Worm (Caenorhabditis elegans) whole organism, L4 larva: Measurements from ENCODE around the gene orai-1.

ENCODE experiments used
- F49E8.2 ChIP-seq: sonication (generic microtip); optimal IDR thresholded peaks from 2 replicates; lab custom pipeline; 2016; ENCODE audit warnings: missing compliant biosample characterization, mild to moderate bottlenecking, missing genetic modification characterization, borderline replicate concordance
- Y48G9A.11 ChIP-seq: fragments of 200-800 bp; sonication (Bioruptor generic); IDR thresholded peaks from 2 replicates; pipeline ENCODE4 v1.3.6; 2022; ENCODE audit warnings: missing genetic modification reagents, missing genetic modification characterization, missing compliant biosample characterization
- aha-1 ChIP-seq: fragments of 150-350 bp; peaks from one replicate; lab custom pipeline; 2014; ENCODE audit warnings: missing biosample characterization, missing genetic modification characterization
- attf-4 ChIP-seq: sonication (generic microtip); optimal IDR thresholded peaks from 3 replicates; lab custom pipeline; 2017; ENCODE audit warnings: missing biosample characterization, missing genetic modification characterization
- ceh-82 ChIP-seq: sonication (generic microtip); optimal IDR thresholded peaks from 2 replicates; lab custom pipeline; 2017; ENCODE audit warnings: missing biosample characterization, missing genetic modification characterization
- cey-2 ChIP-seq: sonication (generic microtip); optimal IDR thresholded peaks from 3 replicates; lab custom pipeline; 2017; ENCODE audit warnings: missing genetic modification characterization, mild to moderate bottlenecking, missing compliant biosample characterization, antibody characterized with exemption, borderline replicate concordance; ENCODE audit not compliant: insufficient read depth
- daf-16 ChIP-seq, 3 experiments: sonication (generic microtip); optimal IDR thresholded peaks; 2 replicates each; lab custom pipeline; 2016 to 2017; ENCODE audit warnings: missing genetic modification characterization in 3 of 3, missing genetic modification reagents in 3 of 3, mild to moderate bottlenecking in 2 of 3, missing compliant biosample characterization in 2 of 3, missing biosample characterization in 1 of 3, moderate library complexity in 1 of 3
- daf-8 ChIP-seq: fragments of 200-800 bp; sonication (Bioruptor generic); IDR thresholded peaks from 2 replicates; pipeline ENCODE4 v1.3.6; 2022; ENCODE audit warnings: missing genetic modification characterization, missing compliant biosample characterization
- fos-1 ChIP-seq: fragments of 150-350 bp; optimal IDR thresholded peaks from 2 replicates; lab custom pipeline; 2014; ENCODE audit warnings: missing biosample characterization, missing genetic modification characterization
- hif-1 ChIP-seq, 2 experiments: sonication (generic microtip); optimal IDR thresholded peaks; 2 replicates each; lab custom pipeline; 2016 to 2017; ENCODE audit warnings: missing compliant biosample characterization in 2 of 2, missing genetic modification characterization in 2 of 2, missing genetic modification reagents in 2 of 2, missing genotype in 2 of 2, mild to moderate bottlenecking in 1 of 2
- hlh-11 ChIP-seq: fragments of 200-800 bp; sonication (Bioruptor generic); optimal IDR thresholded peaks from 2 replicates; lab custom pipeline; 2018; ENCODE audit warnings: mild to moderate bottlenecking, missing genetic modification characterization, missing compliant biosample characterization
- hmg-1.1 ChIP-seq: fragments of 200-800 bp; sonication (Bioruptor generic); IDR thresholded peaks from 2 replicates; pipeline ENCODE4 v1.3.6; 2022; ENCODE audit warnings: missing genetic modification reagents, missing genetic modification characterization, missing compliant biosample characterization
- lin-29 ChIP-seq: fragments of 200-800 bp; sonication (Bioruptor generic); IDR thresholded peaks from 2 replicates; pipeline ENCODE4 v1.3.6; 2022; ENCODE audit warnings: missing genetic modification reagents, missing genetic modification characterization, missing compliant biosample characterization
- lin-38 ChIP-seq: fragments of 200-800 bp; sonication (Bioruptor generic); IDR thresholded peaks from 2 replicates; pipeline ENCODE4 v1.3.6; 2022; ENCODE audit warnings: missing genetic modification reagents, missing genetic modification characterization, missing compliant biosample characterization
- lir-3 ChIP-seq: sonication (generic microtip); optimal IDR thresholded peaks from 2 replicates; lab custom pipeline; 2016; ENCODE audit warnings: mild to moderate bottlenecking, missing genetic modification characterization, missing compliant biosample characterization
- mdl-1 ChIP-seq, 2 experiments: fragments of 150-350 bp in 1 of 2; sonication (generic microtip) in 1 of 2; optimal IDR thresholded peaks; 2 replicates each; lab custom pipeline; 2014 to 2017; ENCODE audit warnings: missing biosample characterization in 2 of 2, missing genetic modification characterization in 2 of 2
- mdt-29 ChIP-seq: fragments of 200-800 bp; sonication (Bioruptor generic); IDR thresholded peaks from 2 replicates; pipeline ENCODE4 v1.3.6; 2022; ENCODE audit warnings: missing genetic modification reagents, missing genetic modification characterization, missing compliant biosample characterization
- mes-2 ChIP-seq: sonication (generic microtip); optimal IDR thresholded peaks from 2 replicates; lab custom pipeline; 2016; ENCODE audit warnings: missing genotype, mild to moderate bottlenecking, missing genetic modification characterization, missing compliant biosample characterization; ENCODE audit not compliant: poor library complexity, severe bottlenecking
- nhr-237 ChIP-seq: sonication (generic microtip); optimal IDR thresholded peaks from 2 replicates; lab custom pipeline; 2017; ENCODE audit warnings: missing biosample characterization, missing genetic modification characterization
- nhr-28 ChIP-seq: fragments of 150-350 bp; optimal IDR thresholded peaks from 2 replicates; lab custom pipeline; 2014; ENCODE audit warnings: missing biosample characterization, missing genetic modification characterization
- nhr-48 ChIP-seq: sonication (generic microtip); optimal IDR thresholded peaks from 2 replicates; lab custom pipeline; 2016; ENCODE audit warnings: mild to moderate bottlenecking, missing genetic modification characterization, missing compliant biosample characterization
- nhr-77 ChIP-seq: fragments of 150-350 bp; optimal IDR thresholded peaks from 2 replicates; lab custom pipeline; 2014; ENCODE audit warnings: missing biosample characterization, missing genetic modification characterization
- pha-4 ChIP-seq, 2 experiments: fragments of 150-350 bp in 1 of 2; fragments of 200-800 bp in 1 of 2; sonication (Bioruptor generic) in 1 of 2; IDR thresholded peaks in 1 of 2; optimal IDR thresholded peaks in 1 of 2; 2 replicates each; pipeline versions ENCODE4 v1.3.6 to Lab custom; 2014 to 2022; ENCODE audit warnings: missing genetic modification characterization in 2 of 2, missing genetic modification reagents in 2 of 2, missing biosample characterization in 1 of 2, missing compliant biosample characterization in 1 of 2
- rbr-2 ChIP-seq: sonication (generic microtip); optimal IDR thresholded peaks from 2 replicates; lab custom pipeline; 2016; ENCODE audit warnings: missing genotype, missing genetic modification characterization, missing compliant biosample characterization
- saeg-2 ChIP-seq: fragments of 200-800 bp; sonication (Bioruptor generic); IDR thresholded peaks from 2 replicates; pipeline ENCODE4 v1.3.6; 2022; ENCODE audit warnings: missing genetic modification reagents, missing genetic modification characterization, missing compliant biosample characterization
- set-16 ChIP-seq: fragments of 200-800 bp; sonication (Bioruptor generic); IDR thresholded peaks from 2 replicates; pipeline ENCODE4 v1.3.6; 2022; ENCODE audit warnings: missing genetic modification reagents, missing genetic modification characterization, missing compliant biosample characterization
- snpc-1.2 ChIP-seq: fragments of 200-800 bp; sonication (Bioruptor generic); IDR thresholded peaks from 2 replicates; pipeline ENCODE4 v1.3.6; 2022; ENCODE audit warnings: missing genetic modification reagents, missing genetic modification characterization, missing compliant biosample characterization
- snpc-4 ChIP-seq: fragments of 150-350 bp; optimal IDR thresholded peaks from 2 replicates; lab custom pipeline; 2014; ENCODE audit warnings: missing biosample characterization, missing genetic modification characterization
- unc-62 ChIP-seq, 3 experiments: fragments of 150-350 bp in 1 of 3; sonication (generic microtip); optimal IDR thresholded peaks in 2 of 3; peaks in 1 of 3; 1 replicate in 1 of 3; 2 replicates in 2 of 3; lab custom pipeline; 2014 to 2017; ENCODE audit warnings: missing biosample characterization in 3 of 3, missing genetic modification characterization in 3 of 3, missing genetic modification reagents in 3 of 3, missing genotype in 1 of 3
- vab-7 ChIP-seq: fragments of 200-800 bp; sonication (Bioruptor generic); IDR thresholded peaks from 2 replicates; pipeline ENCODE4 v1.3.6; 2022; ENCODE audit warnings: missing genetic modification reagents, missing genetic modification characterization, missing compliant biosample characterization

The orai-1 gene

DNA sequence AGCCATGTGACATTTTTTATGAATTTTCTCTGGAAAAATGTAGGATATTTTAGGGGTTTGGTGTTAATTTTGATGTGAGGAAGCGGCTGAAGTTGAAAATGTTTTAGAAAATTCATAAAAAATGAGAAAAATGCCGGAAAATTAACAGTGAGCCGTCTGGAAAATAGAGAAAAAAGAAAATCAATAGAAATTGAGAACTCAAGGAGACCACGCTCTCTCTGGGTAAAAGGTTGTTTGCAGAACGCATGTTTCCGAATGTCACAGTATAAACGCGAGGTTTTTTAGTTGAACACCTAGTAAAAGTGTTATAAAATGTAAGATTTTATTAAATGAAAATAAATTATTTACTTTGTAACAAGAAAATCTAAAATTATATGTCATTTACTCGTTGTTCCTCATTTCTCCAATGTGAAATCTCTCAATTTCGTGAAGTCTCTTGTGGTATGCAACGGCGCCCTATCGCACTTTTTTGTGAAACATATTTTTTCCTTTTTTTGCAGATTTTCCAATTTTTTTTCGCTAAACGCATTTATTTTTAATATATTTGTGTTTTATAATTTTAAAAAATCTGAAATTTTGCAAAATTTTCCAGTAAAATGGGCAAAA, 6.3 kb upstream of the orai-1 start, which contains the start of the genes tag-266 and tag-267 (continued):
- no peak for TF ChIP-seq daf-8 (GFP tag; lab: Robert Waterston, UW)
- peak; percentile 87 for TF ChIP-seq mes-2 (tag; lab: Kevin White, UChicago)
- peak; percentile 38; the same call in 1 of the 2 replicates for TF ChIP-seq pha-4 (GFP tag; IDR thresholded peaks at IDR 0.05; lab: Robert Waterston, UW)
- no peak for TF ChIP-seq pha-4 (tag; optimal IDR thresholded peaks at IDR 0.05; lab: Kevin White, UChicago)
- TF ChIP-seq cey-2 (tag; lab: Kevin White, UChicago): no peak
- peak; percentile 62; the same call in 1 of the 2 replicates for TF ChIP-seq vab-7 (GFP tag; lab: Robert Waterston, UW)
- TF ChIP-seq fos-1 (tag; lab: Kevin White, UChicago): no peak

DNA sequence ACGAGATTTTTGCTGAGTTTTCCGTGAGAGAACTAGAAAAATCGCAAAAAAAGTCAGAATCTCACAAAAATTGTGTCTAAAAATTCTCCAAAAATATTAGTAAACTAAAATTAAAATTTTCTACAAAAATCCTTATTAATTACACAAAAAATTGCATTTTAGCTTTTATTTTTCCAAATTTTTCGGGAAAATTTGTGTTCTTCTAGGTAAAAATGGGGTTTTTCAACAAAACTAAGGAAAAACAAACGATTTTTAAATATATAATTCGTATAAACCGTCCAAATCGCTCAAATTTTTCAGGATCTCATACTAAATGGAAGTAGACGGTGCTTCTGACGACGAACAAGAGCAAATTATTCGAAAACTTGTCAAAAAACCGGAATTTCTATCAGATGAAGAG, 4.8 kb upstream of the orai-1 start, which contains the start of gene W06E11.1:
Gene W06E11.1 (plus strand): TSS at position 301 of the 400 bp plus-strand sequence.
- TF ChIP-seq set-16 (GFP tag; lab: Robert Waterston, UW): no peak
- TF ChIP-seq lin-38 (GFP tag; lab: Robert Waterston, UW): peak; percentile 38

DNA sequence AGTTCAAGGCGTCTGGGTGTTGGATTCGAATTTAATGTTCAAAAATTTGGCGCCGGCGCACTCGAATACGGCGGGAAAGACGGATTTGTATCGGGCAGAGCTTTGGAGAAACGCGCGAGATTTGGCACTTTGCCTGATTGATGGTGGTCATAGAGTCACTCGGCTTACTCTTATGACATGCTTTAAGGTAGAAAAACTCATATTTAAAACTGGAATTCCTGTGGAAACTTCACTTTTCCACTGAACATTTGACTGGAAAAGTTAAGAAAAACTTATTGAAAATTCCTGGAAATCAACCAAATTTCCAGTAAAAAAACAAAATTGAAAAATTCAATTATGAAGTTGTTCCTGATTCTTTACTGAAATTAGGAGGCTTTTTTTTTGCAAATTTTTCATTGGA, 1.9 kb upstream of the orai-1 start:
- no peak for TF ChIP-seq snpc-1.2 (GFP tag; lab: Robert Waterston, UW)
- no peak for TF ChIP-seq saeg-2 (GFP tag; lab: Robert Waterston, UW)
- TF ChIP-seq nhr-77 (tag; lab: Kevin White, UChicago): no peak
- no peak for TF ChIP-seq F49E8.2
- TF ChIP-seq unc-62 (GFP tag; optimal IDR thresholded peaks at IDR 0.05 in 1 of 2; lab: Kevin White, UChicago): peak in 1 of 2 experiments; percentile 57
- no peak for TF ChIP-seq unc-62 (tag; optimal IDR thresholded peaks at IDR 0.05; lab: Kevin White, UChicago)

DNA sequence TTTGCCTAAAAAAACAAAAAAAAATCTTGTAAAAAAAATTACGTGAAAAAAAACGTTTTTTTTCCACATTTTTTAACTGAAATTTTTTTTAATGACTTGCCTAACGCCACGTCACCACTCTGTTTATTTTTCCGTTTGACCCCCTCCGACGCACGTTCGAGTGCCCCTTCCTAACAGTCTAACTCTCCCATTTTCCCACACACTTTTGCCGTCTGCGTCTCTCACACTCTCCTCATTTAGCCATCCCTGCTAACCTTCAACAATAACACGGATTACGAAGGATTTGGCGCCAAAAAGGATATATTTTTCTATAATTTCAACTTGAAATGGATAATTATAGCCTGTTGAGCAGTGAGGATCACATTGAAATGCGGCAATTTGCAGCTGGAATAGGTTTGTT, 694 bp downstream of the orai-1 start:
- no peak for TF ChIP-seq nhr-48 (tag; lab: Kevin White, UChicago)
- TF ChIP-seq pha-4 (GFP tag; IDR thresholded peaks at IDR 0.05; lab: Robert Waterston, UW): no peak
- peak; percentile 42 for TF ChIP-seq pha-4 (tag; optimal IDR thresholded peaks at IDR 0.05; lab: Kevin White, UChicago)
- TF ChIP-seq attf-4 (tag; lab: Kevin White, UChicago): no peak
- TF ChIP-seq daf-16 (GFP tag; optimal IDR thresholded peaks at IDR 0.05; lab: Kevin White, UChicago): peak in 1 of 2 experiments; percentile 21
- no peak for TF ChIP-seq daf-16 (tag; optimal IDR thresholded peaks at IDR 0.05; lab: Kevin White, UChicago)
- peak in 1 of 2 experiments; percentile 35 for TF ChIP-seq hif-1 (tag; optimal IDR thresholded peaks at IDR 0.05; lab: Kevin White, UChicago)
- TF ChIP-seq rbr-2 (tag; lab: Kevin White, UChicago): peak; percentile 8
- TF ChIP-seq aha-1: peak; percentile 41
- TF ChIP-seq nhr-237 (tag; lab: Kevin White, UChicago): no peak
- TF ChIP-seq lin-38 (GFP tag; lab: Robert Waterston, UW): 0 out of 2 replicates have a peak, but pooled peaks have one; percentile 25
- 0 out of 2 replicates have a peak, but pooled peaks have one; percentile 25 for TF ChIP-seq hmg-1.1 (GFP tag; lab: Robert Waterston, UW)
- TF ChIP-seq hlh-11 (tag; lab: Kevin White, UChicago): peak; percentile 2

DNA sequence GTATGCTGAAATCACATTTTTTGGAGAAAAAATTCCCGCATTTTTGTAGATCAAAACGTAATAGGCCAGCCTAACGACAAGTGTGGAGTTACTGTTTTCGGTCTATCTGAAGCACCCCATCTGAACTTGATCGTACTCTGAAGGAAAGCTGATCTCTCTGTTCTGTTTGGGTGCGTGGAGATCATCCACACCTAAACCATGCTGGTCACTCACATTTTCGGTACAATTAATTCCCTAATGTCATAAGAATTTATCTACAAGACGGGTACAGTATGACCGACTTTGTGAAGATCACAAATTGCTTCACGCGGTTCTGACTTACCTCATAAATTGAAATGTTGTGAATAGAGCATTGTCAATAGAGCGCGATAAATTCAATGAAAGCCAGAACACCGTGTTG, 3.4 kb downstream of the orai-1 start:
- TF ChIP-seq nhr-28 (tag; lab: Kevin White, UChicago) (peak; percentile 52), mdt-29 (GFP tag; lab: Robert Waterston, UW) (no peak), cey-2 (tag; lab: Kevin White, UChicago) (no peak), ceh-82 (tag; lab: Kevin White, UChicago) (no peak), Y48G9A.11 (no peak)

- TF ChIP-seq snpc-4 (tag; lab: Kevin White, UChicago): no peak
- TF ChIP-seq lir-3 (tag; lab: Kevin White, UChicago): no peak
- peak; percentile 58 for TF ChIP-seq nhr-28 (tag; lab: Kevin White, UChicago)
- TF ChIP-seq lin-29 (GFP tag; lab: Robert Waterston, UW): no peak
- peak in 1 of 2 experiments; percentile 2 for TF ChIP-seq mdl-1 (tag; optimal IDR thresholded peaks at IDR 0.05; lab: Kevin White, UChicago)
- peak; percentile 87 for TF ChIP-seq aha-1
Observed at ce11 chrIII:650539-650938, 4.0 kb downstream of the orai-1 start.
